Worm (Caenorhabditis elegans): ENCODE measurements around the gene R10D12.10.

Gene R10D12.10

ce11 chrV:13920730-13921129 lies 37.4 kb downstream of the R10D12.10 start, which contains the start of gene srx-42:
srx-42 (plus strand) TSS chrV:13921030.
- TF ChIP-seq unc-62 (GFP tag; optimal IDR thresholded peaks at IDR 0.05) = no peak

- TF ChIP-seq unc-62 (GFP tag; optimal IDR thresholded peaks at IDR 0.05) = no peak
Measured at ce11 chrV:13918341-13918740, 39.8 kb downstream of the R10D12.10 start, which contains the start of gene str-250. str-250 (plus strand) TSS chrV:13918641.

- TF ChIP-seq unc-62 (GFP tag; optimal IDR thresholded peaks at IDR 0.05) = no peak
Measured at ce11 chrV:13916196-13916595, 42.0 kb downstream of the R10D12.10 start, which contains the start of gene str-252. str-252 (plus strand) TSS chrV:13916496.

ce11 chrV:13915390-13915789 lies 42.8 kb downstream of the R10D12.10 start, which contains the start of gene gcy-32:
gcy-32 (minus strand) TSS chrV:13915490.
- no peak for TF ChIP-seq unc-62 (GFP tag; optimal IDR thresholded peaks at IDR 0.05)

- TF ChIP-seq unc-62 (GFP tag; optimal IDR thresholded peaks at IDR 0.05) = no peak
Measured at ce11 chrV:13909400-13909799, 48.7 kb downstream of the R10D12.10 start, which contains the start of gene C06B3.7. C06B3.7 (plus strand) TSS chrV:13909686.

- TF ChIP-seq unc-62 (GFP tag; optimal IDR thresholded peaks at IDR 0.05) = no peak
Measured at ce11 chrV:13908916-13909176, 49.3 kb downstream of the R10D12.10 start, which contains the start of gene C06B3.6. C06B3.6 (minus strand) TSS chrV:13908967.

- no peak for TF ChIP-seq unc-62 (GFP tag; optimal IDR thresholded peaks at IDR 0.05)
Measured at ce11 chrV:13908120-13908915, 49.8 kb downstream of the R10D12.10 start.

ce11 chrV:13907557-13908104 lies 50.5 kb downstream of the R10D12.10 start:
- TF ChIP-seq unc-62 (GFP tag; optimal IDR thresholded peaks at IDR 0.05) = no peak

- TF ChIP-seq unc-62 (GFP tag; optimal IDR thresholded peaks at IDR 0.05) = no peak
Measured at ce11 chrV:13906166-13906565, 52.0 kb downstream of the R10D12.10 start, which contains the start of gene stdh-1. stdh-1 (plus strand) TSS chrV:13906492.
